Worm (Caenorhabditis elegans): Measurements from ENCODE around the gene gcc-2.
A peak's percentile ranks its signal among the peaks of the same experiment; 100 is the strongest.

Gene gcc-2

ce11 chrIII:9743239-9743638 lies 18.7 kb downstream of the gcc-2 start, which contains the start of gene T05G5.1:
T05G5.1 (minus strand) TSS chrIII:9743339.
- TF ChIP-seq ztf-7 (tag; optimal IDR thresholded peaks at IDR 0.05) (no peak), pqm-1 (tag; optimal IDR thresholded peaks at IDR 0.05) (no peak), zfp-2 (tag; optimal IDR thresholded peaks at IDR 0.05) (no peak), daf-19 (GFP tag; conservative IDR thresholded peaks at IDR 0.05) (no peak)

ce11 chrIII:9741985-9742384 lies 20.0 kb downstream of the gcc-2 start:
- TF ChIP-seq nhr-102 (tag; optimal IDR thresholded peaks at IDR 0.05) (no peak), hlh-30 (tag; optimal IDR thresholded peaks at IDR 0.05; ENCODE audit: insufficient read depth) (peak; percentile 7), saeg-2 (GFP tag; IDR thresholded peaks at IDR 0.05) (no peak), nhr-11 (tag; optimal IDR thresholded peaks at IDR 0.05) (peak; percentile 59), daf-16 (GFP tag; optimal IDR thresholded peaks at IDR 0.05) (peak in 1 of 2 experiments; percentile 93), daf-16 (tag; optimal IDR thresholded peaks at IDR 0.05) (no peak), dmd-9 (GFP tag; IDR thresholded peaks at IDR 0.05) (no peak), lir-3 (tag; optimal IDR thresholded peaks at IDR 0.05) (no peak), mdt-29 (GFP tag; IDR thresholded peaks at IDR 0.05) (no peak), lsy-2 (tag; optimal IDR thresholded peaks at IDR 0.05) (no peak)

ce11 chrIII:9740663-9741062 lies 21.3 kb downstream of the gcc-2 start:
- TF ChIP-seq lsy-2 (tag; optimal IDR thresholded peaks at IDR 0.05) (peak in 1 of 2 experiments; percentile 28), zag-1 (tag; optimal IDR thresholded peaks at IDR 0.05) (no peak), nhr-28 (tag; optimal IDR thresholded peaks at IDR 0.05) (peak; percentile 15), unc-62 (GFP tag; optimal IDR thresholded peaks at IDR 0.05 in 1 of 2) (peak in 1 of 2 experiments; percentile 87), unc-62 (tag; optimal IDR thresholded peaks at IDR 0.05) (no peak)

ce11 chrIII:9738954-9739353 lies 23.0 kb downstream of the gcc-2 start, which contains the start of gene hlh-4:
hlh-4 (minus strand) TSS chrIII:9739054.
- TF ChIP-seq mes-2 (tag; optimal IDR thresholded peaks at IDR 0.05; ENCODE audit: poor library complexity, severe bottlenecking) (no peak), snpc-1.2 (GFP tag; IDR thresholded peaks at IDR 0.05) (no peak), nhr-102 (tag; optimal IDR thresholded peaks at IDR 0.05) (no peak), unc-130 (GFP tag; optimal IDR thresholded peaks at IDR 0.05) (no peak), mxl-2 (GFP tag; conservative IDR thresholded peaks at IDR 0.05) (no peak), ZK546.5 (tag; optimal IDR thresholded peaks at IDR 0.05) (no peak), F10B5.3 (tag; optimal IDR thresholded peaks at IDR 0.05) (no peak)

- TF ChIP-seq nhr-25 (tag; optimal IDR thresholded peaks at IDR 0.05; ENCODE audit: borderline replicate concordance, insufficient read depth) (no peak), arid-1 (GFP tag; conservative IDR thresholded peaks at IDR 0.05) (no peak), snpc-1.2 (GFP tag; IDR thresholded peaks at IDR 0.05) (no peak), lin-1 (GFP tag; IDR thresholded peaks at IDR 0.05) (no peak), daf-16 (GFP tag; optimal IDR thresholded peaks at IDR 0.05) (no peak), daf-16 (tag; optimal IDR thresholded peaks at IDR 0.05) (peak; percentile 62), zip-2 (tag; optimal IDR thresholded peaks at IDR 0.05) (no peak), T20F7.1 (GFP tag; optimal IDR thresholded peaks at IDR 0.05) (no peak), tra-1 (GFP tag; IDR thresholded peaks at IDR 0.05) (no peak), attf-4 (tag; optimal IDR thresholded peaks at IDR 0.05) (no peak)
These were observed 26.1 kb downstream of the gcc-2 start, which contains the start of gene dao-6 for ce11 chrIII:9735857-9736256. dao-6 (minus strand) TSS chrIII:9736201.

ce11 chrIII:9734030-9734429 lies 27.9 kb downstream of the gcc-2 start:
- TF ChIP-seq fos-1 (tag; optimal IDR thresholded peaks at IDR 0.05), result no peak
- TF ChIP-seq F44E2.7 (GFP tag; IDR thresholded peaks at IDR 0.05), result no peak
- no peak for TF ChIP-seq spr-1 (tag; optimal IDR thresholded peaks at IDR 0.05)
- TF ChIP-seq nhr-10 (tag; optimal IDR thresholded peaks at IDR 0.05), result no peak
- TF ChIP-seq mxl-2 (GFP tag; conservative IDR thresholded peaks at IDR 0.05), result no peak
- TF ChIP-seq saeg-2 (GFP tag; IDR thresholded peaks at IDR 0.05), result no peak
- no peak for TF ChIP-seq ctbp-1 (GFP tag; IDR thresholded peaks at IDR 0.05)
- no peak for TF ChIP-seq lin-15B (tag; optimal IDR thresholded peaks at IDR 0.05)
- TF ChIP-seq cey-2 (tag; optimal IDR thresholded peaks at IDR 0.05; ENCODE audit: borderline replicate concordance, insufficient read depth), result no peak
- TF ChIP-seq duxl-1 (tag; optimal IDR thresholded peaks at IDR 0.05; ENCODE audit: poor library complexity), result no peak
- no peak for TF ChIP-seq egl-27 (tag; optimal IDR thresholded peaks at IDR 0.05)
- no peak for TF ChIP-seq mep-1 (tag; optimal IDR thresholded peaks at IDR 0.05)
- no peak for TF ChIP-seq madf-5 (GFP tag; IDR thresholded peaks at IDR 0.05)
